Fruit fly (Drosophila melanogaster) whole organism, adult: ENCODE data around the gene CG43841.

ENCODE experiments used
- CG11617 ChIP-seq: fragments of 200-800 bp; sonication (Bioruptor generic); optimal IDR thresholded peaks from 2 replicates; lab custom pipeline; 2017; ENCODE audit warnings: mild to moderate bottlenecking, missing biosample characterization, missing genetic modification reagents, missing genetic modification characterization
- CG12768 ChIP-seq: fragments of 200-800 bp; sonication (Bioruptor generic); optimal IDR thresholded peaks from 2 replicates; lab custom pipeline; 2017; ENCODE audit warnings: missing biosample characterization, missing genetic modification characterization, mild to moderate bottlenecking, moderate library complexity, missing genetic modification reagents
- CG14711 ChIP-seq: fragments of 200-800 bp; sonication (Bioruptor generic); optimal IDR thresholded peaks from 2 replicates; lab custom pipeline; 2018; ENCODE audit warnings: missing biosample characterization, mild to moderate bottlenecking, missing genetic modification characterization, moderate library complexity
- CG1620 ChIP-seq: fragments of 200-800 bp; sonication (Bioruptor generic); optimal IDR thresholded peaks from 2 replicates; lab custom pipeline; 2016; ENCODE audit warnings: missing biosample characterization, missing genetic modification characterization
- CG33017 ChIP-seq: fragments of 200-800 bp; sonication (Bioruptor generic); optimal IDR thresholded peaks from 2 replicates; lab custom pipeline; 2018; ENCODE audit warnings: missing biosample characterization, mild to moderate bottlenecking, missing genetic modification characterization, moderate library complexity
- CG5204 ChIP-seq: fragments of 200-800 bp; sonication (Bioruptor generic); optimal IDR thresholded peaks from 2 replicates; lab custom pipeline; 2016; ENCODE audit warnings: missing biosample characterization, missing genetic modification characterization
- CG7045 ChIP-seq: fragments of 200-800 bp; sonication (Bioruptor generic); optimal IDR thresholded peaks from 2 replicates; lab custom pipeline; 2017; ENCODE audit warnings: missing biosample characterization, mild to moderate bottlenecking, missing genetic modification characterization
- CG7101 ChIP-seq: fragments of 200-800 bp; sonication (Bioruptor generic); optimal IDR thresholded peaks from 2 replicates; lab custom pipeline; 2018; ENCODE audit warnings: missing biosample characterization, mild to moderate bottlenecking, missing genetic modification characterization, moderate library complexity
- Clk ChIP-seq: fragments of 200-800 bp; sonication (Bioruptor generic); optimal IDR thresholded peaks from 2 replicates; lab custom pipeline; 2017; ENCODE audit warnings: missing biosample characterization, missing genetic modification characterization
- Crg-1 ChIP-seq: fragments of 200-800 bp; sonication (Bioruptor generic); optimal IDR thresholded peaks from 2 replicates; lab custom pipeline; 2016; ENCODE audit warnings: missing biosample characterization, missing genetic modification characterization
- Hr96 ChIP-seq: fragments of 200-800 bp; sonication (Bioruptor generic); optimal IDR thresholded peaks from 2 replicates; lab custom pipeline; 2016; ENCODE audit warnings: missing biosample characterization, missing genetic modification characterization
- Mnt ChIP-seq: fragments of 200-800 bp; sonication (Bioruptor generic); optimal IDR thresholded peaks from 2 replicates; lab custom pipeline; 2016; ENCODE audit warnings: missing biosample characterization, mild to moderate bottlenecking, missing genetic modification characterization
- bab1 ChIP-seq: fragments of 200-800 bp; sonication (Bioruptor generic); optimal IDR thresholded peaks from 3 replicates; lab custom pipeline; 2019; ENCODE audit warnings: missing biosample characterization, mild to moderate bottlenecking, missing genetic modification characterization, moderate library complexity
- cic ChIP-seq: fragments of 200-800 bp; sonication (Bioruptor generic); optimal IDR thresholded peaks from 2 replicates; lab custom pipeline; 2017; ENCODE audit warnings: missing biosample characterization, mild to moderate bottlenecking, missing genetic modification characterization, moderate library complexity
- cnc ChIP-seq, 2 experiments: fragments of >200 bp; optimal IDR thresholded peaks; 2 replicates each; lab custom pipeline; 2017
- kay ChIP-seq: fragments of 200-800 bp; sonication (Bioruptor generic); peaks from one replicate; lab custom pipeline; 2016; ENCODE audit warnings: missing biosample characterization, missing genetic modification characterization, borderline replicate concordance
- ovo ChIP-seq: fragments of 200-800 bp; sonication (Bioruptor generic); optimal IDR thresholded peaks from 2 replicates; lab custom pipeline; 2016; ENCODE audit warnings: missing biosample characterization, missing genetic modification characterization
- pad ChIP-seq: fragments of 200-800 bp; sonication (Bioruptor generic); optimal IDR thresholded peaks from 3 replicates; lab custom pipeline; 2017; ENCODE audit warnings: missing biosample characterization, missing genetic modification characterization, mild to moderate bottlenecking, moderate library complexity, missing genetic modification reagents
- tj ChIP-seq: fragments of 200-800 bp; sonication (Bioruptor generic); optimal IDR thresholded peaks from 3 replicates; lab custom pipeline; 2017; ENCODE audit warnings: missing biosample characterization, mild to moderate bottlenecking, missing genetic modification characterization, moderate library complexity
- toe ChIP-seq: fragments of 200-800 bp; sonication (Bioruptor generic); optimal IDR thresholded peaks from 2 replicates; lab custom pipeline; 2016; ENCODE audit warnings: missing biosample characterization, missing genetic modification characterization

The CG43841 gene

DNA sequence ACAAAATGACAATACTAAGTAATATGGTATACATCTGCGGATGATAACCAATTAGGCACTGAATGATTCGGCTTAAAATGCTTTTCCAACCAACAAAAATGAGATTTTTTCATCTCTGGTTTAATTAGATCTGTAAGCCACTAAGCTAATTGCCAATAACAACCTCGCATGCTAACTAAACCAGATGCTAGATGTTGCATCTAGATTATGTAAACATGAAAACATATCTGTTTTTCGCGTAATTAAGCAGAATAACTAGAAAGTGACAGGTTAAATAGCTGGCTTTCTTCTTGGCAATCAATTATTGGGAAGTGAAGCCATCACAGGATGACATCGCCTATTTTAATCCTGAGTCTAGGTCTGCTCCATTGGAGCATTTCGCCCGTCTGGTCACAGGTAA lies at the start of gene CG43841:
CG43841 (plus strand) TSS at position 301 of the 400 bp plus-strand sequence.
- TF ChIP-seq tj (GFP tag; lab: Kevin White, UChicago) = no peak
- no peak for TF ChIP-seq toe (GFP tag; lab: Kevin White, UChicago)
- no peak for TF ChIP-seq Crg-1 (GFP tag; lab: Kevin White, UChicago)
- TF ChIP-seq CG12768 (GFP tag; lab: Kevin White, UChicago) = no peak
- no peak for TF ChIP-seq CG7045
- TF ChIP-seq CG14711 = no peak
- no peak for TF ChIP-seq ovo (GFP tag; lab: Kevin White, UChicago)
- TF ChIP-seq CG5204 (GFP tag; lab: Kevin White, UChicago) = no peak
- no peak for TF ChIP-seq CG11617 (GFP tag; lab: Kevin White, UChicago)
- no peak for TF ChIP-seq CG7101 (tag; lab: Kevin White, UChicago)
- no peak for TF ChIP-seq Hr96 (GFP tag; lab: Kevin White, UChicago)
- TF ChIP-seq Clk (GFP tag; lab: Kevin White, UChicago) = no peak
- TF ChIP-seq CG33017 (tag; lab: Kevin White, UChicago) = no peak

DNA sequence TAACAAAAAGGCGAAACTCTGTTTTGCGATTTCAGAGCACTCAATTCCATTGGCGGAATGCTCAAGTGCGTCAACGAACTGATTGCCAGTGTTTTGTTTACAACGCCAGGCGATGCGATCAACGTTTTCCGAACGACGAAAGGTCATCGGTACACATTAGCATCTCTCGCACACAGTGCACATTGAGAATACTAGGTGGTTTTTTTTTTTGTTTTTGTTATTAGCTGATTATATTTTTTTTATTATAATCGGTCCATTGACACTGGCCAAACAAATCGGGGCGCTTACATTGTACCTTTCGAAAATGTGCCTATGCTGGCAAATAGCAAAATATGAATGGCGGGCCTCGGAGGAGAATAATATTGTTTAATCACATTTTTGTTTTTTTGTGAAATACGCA lies 44.3 kb upstream of the CG43841 start:
- no peak for TF ChIP-seq CG5204 (GFP tag; lab: Kevin White, UChicago)
- no peak for TF ChIP-seq Crg-1 (GFP tag; lab: Kevin White, UChicago)
- no peak for TF ChIP-seq toe (GFP tag; lab: Kevin White, UChicago)
- no peak for TF ChIP-seq bab1 (GFP tag; lab: Kevin White, UChicago)
- no peak for TF ChIP-seq CG7101 (tag; lab: Kevin White, UChicago)
- TF ChIP-seq ovo (GFP tag; lab: Kevin White, UChicago) = no peak
- peak; percentile 61 for TF ChIP-seq tj (GFP tag; lab: Kevin White, UChicago)
- no peak for TF ChIP-seq CG7045
- TF ChIP-seq Hr96 (GFP tag; lab: Kevin White, UChicago) = no peak
- TF ChIP-seq CG12768 (GFP tag; lab: Kevin White, UChicago) = no peak
- TF ChIP-seq Mnt = peak; percentile 44
- TF ChIP-seq pad (GFP tag; lab: Kevin White, UChicago) = no peak
- peak; percentile 73 for TF ChIP-seq cic
- TF ChIP-seq CG11617 (GFP tag; lab: Kevin White, UChicago) = no peak
- TF ChIP-seq Clk (GFP tag; lab: Kevin White, UChicago) = no peak
- TF ChIP-seq cnc (optimal IDR thresholded peaks at IDR 0.05; lab: Kevin White, UChicago) = no peak
- TF ChIP-seq CG33017 (tag; lab: Kevin White, UChicago) = no peak
- TF ChIP-seq CG1620 (GFP tag; lab: Kevin White, UChicago) = no peak
- no peak for TF ChIP-seq CG14711
- TF ChIP-seq kay = no peak

DNA sequence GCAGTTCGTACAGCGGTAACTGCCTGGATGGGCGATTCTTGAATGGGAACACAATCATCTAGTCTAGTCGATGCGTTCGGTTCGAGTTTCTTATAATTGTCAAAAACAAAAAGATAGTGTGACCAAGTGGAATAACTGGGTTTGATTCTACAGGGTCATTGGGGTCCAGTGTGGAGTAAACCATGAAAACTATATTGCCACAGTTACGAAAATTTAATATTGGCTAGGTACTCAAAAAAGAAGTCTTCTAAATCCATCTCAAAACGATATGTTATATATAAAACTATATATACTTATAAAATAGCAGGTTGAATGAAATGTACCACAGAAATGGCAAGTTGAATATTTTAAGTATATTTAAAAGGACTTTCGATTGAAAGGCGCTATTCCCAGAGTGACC lies 39.5 kb upstream of the CG43841 start, which contains the start of gene CG34328:
CG34328 (minus strand) TSS at position 101 of the 400 bp plus-strand sequence.
- TF ChIP-seq Mnt = no peak
- TF ChIP-seq CG5204 (GFP tag; lab: Kevin White, UChicago) = no peak
- TF ChIP-seq CG7101 (tag; lab: Kevin White, UChicago) = no peak
- TF ChIP-seq ovo (GFP tag; lab: Kevin White, UChicago) = no peak
- TF ChIP-seq CG1620 (GFP tag; lab: Kevin White, UChicago) = no peak
- no peak for TF ChIP-seq cnc (optimal IDR thresholded peaks at IDR 0.05; lab: Kevin White, UChicago)
- TF ChIP-seq Crg-1 (GFP tag; lab: Kevin White, UChicago) = no peak
- TF ChIP-seq CG7045 = no peak
- TF ChIP-seq cic = no peak
- TF ChIP-seq Clk (GFP tag; lab: Kevin White, UChicago) = no peak
- no peak for TF ChIP-seq toe (GFP tag; lab: Kevin White, UChicago)
- TF ChIP-seq bab1 (GFP tag; lab: Kevin White, UChicago) = no peak
- TF ChIP-seq kay = no peak
- TF ChIP-seq CG11617 (GFP tag; lab: Kevin White, UChicago) = no peak
- TF ChIP-seq CG12768 (GFP tag; lab: Kevin White, UChicago) = no peak
- TF ChIP-seq CG33017 (tag; lab: Kevin White, UChicago) = no peak

DNA sequence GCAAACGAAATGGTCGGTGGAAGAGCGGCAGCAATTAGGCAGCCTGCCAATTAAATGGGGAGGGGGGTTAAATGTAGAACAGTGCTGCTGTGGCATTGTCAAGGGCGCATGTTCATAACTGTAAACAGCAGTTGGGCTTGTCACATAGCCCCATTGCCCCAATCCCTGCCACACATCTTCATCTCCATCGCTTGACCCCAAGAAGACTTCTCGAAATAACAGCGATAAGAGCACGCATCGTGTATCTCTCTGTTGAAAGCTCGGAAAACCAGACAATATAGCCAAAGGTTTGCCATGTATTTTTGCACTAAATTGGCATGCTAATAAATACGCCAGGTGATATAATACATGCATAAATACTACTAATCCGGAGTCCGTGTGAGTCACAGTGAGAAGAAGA lies 36.9 kb upstream of the CG43841 start:
- TF ChIP-seq cnc (optimal IDR thresholded peaks at IDR 0.05; lab: Kevin White, UChicago) (no peak), tj (GFP tag; lab: Kevin White, UChicago) (no peak), bab1 (GFP tag; lab: Kevin White, UChicago) (no peak), cic (no peak), Mnt (no peak), CG5204 (GFP tag; lab: Kevin White, UChicago) (no peak), CG7101 (tag; lab: Kevin White, UChicago) (no peak), CG11617 (GFP tag; lab: Kevin White, UChicago) (no peak), kay (no peak), Crg-1 (GFP tag; lab: Kevin White, UChicago) (no peak), CG7045 (no peak), CG14711 (no peak), Clk (GFP tag; lab: Kevin White, UChicago) (no peak)

DNA sequence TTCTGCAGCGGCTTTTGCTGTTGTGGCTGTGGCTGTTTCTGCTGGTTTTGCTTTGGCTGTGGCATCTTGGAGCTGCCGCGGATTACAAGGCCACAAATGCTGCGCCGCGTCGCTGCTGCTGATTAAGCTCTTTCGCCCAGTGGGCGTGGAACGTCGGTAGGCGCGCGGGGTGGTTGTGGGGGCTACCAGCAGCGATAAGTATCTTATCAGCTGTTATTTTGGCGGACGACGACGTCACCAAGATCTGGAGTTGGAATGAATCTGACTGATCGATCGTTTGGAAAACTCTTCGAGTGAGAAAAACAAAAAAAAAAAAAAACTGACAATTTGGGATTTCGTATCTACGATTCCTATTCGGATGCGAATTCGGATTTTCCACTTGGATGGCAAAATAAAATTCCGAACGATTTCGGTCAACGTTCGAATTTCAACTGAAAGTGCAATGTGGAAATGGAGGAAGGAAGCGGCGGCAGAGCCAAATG lies 35.3 kb upstream of the CG43841 start:
- TF ChIP-seq CG11617 (GFP tag; lab: Kevin White, UChicago) = no peak
- peak; percentile 12 for TF ChIP-seq Mnt
- no peak for TF ChIP-seq Clk (GFP tag; lab: Kevin White, UChicago)
- TF ChIP-seq tj (GFP tag; lab: Kevin White, UChicago) = peak; percentile 77
- TF ChIP-seq CG5204 (GFP tag; lab: Kevin White, UChicago) = no peak
- TF ChIP-seq Hr96 (GFP tag; lab: Kevin White, UChicago) = no peak

DNA sequence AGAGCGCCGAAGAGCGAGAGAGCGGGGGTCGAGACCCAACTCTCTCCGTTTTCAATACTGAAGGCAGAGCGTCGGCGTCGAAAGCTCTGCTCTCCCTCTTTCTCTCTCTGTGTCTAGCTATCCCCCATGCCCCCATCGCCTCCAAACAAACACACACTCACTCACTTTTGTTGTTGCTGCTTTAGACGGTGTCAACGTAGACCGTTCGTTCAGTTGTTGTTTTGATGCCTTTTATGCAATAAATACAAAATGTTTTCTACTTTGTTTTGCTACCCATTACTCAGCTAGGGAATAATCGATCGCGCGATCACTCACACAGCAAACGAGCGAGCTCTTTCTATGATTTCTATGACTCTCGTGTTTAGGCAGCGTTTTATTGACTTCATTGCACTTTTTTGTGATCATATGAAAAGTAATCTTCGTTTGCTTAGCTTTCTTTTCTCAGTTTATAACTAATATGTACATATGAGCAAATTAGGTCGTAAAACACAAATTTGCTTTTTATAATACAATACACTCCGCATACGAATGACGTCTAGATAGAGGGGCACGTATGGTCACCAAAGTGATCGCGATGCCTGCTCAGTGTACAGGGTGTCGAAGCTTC lies 34.7 kb upstream of the CG43841 start:
- TF ChIP-seq CG11617 (GFP tag; lab: Kevin White, UChicago) (peak; percentile 51), Crg-1 (GFP tag; lab: Kevin White, UChicago) (no peak), CG12768 (GFP tag; lab: Kevin White, UChicago) (no peak), Hr96 (GFP tag; lab: Kevin White, UChicago) (peak; percentile 52), cnc (optimal IDR thresholded peaks at IDR 0.05; lab: Kevin White, UChicago) (no peak), Mnt (no peak), CG1620 (GFP tag; lab: Kevin White, UChicago) (no peak), ovo (GFP tag; lab: Kevin White, UChicago) (peak; percentile 12), pad (GFP tag; lab: Kevin White, UChicago) (peak; percentile 28), CG7101 (tag; lab: Kevin White, UChicago) (peak; percentile 8), tj (GFP tag; lab: Kevin White, UChicago) (peak; percentile 46), bab1 (GFP tag; lab: Kevin White, UChicago) (peak; percentile 13), CG14711 (no peak), CG5204 (GFP tag; lab: Kevin White, UChicago) (peak; percentile 54), CG7045 (no peak), kay (peak; percentile 91), Clk (GFP tag; lab: Kevin White, UChicago) (no peak), toe (GFP tag; lab: Kevin White, UChicago) (no peak), cic (peak; percentile 55), CG33017 (tag; lab: Kevin White, UChicago) (no peak)
